Fruit fly (Drosophila melanogaster): ENCODE measurements around the gene nmo.

- TF ChIP-seq CG1621 (tag; optimal IDR thresholded peaks at IDR 0.05): no peak
- peak; percentile 70 for TF ChIP-seq CG15336 (GFP tag; IDR thresholded peaks at IDR 0.05)
- peak; percentile 14 for TF ChIP-seq pdm3 (GFP tag; optimal IDR thresholded peaks at IDR 0.05)
- TF ChIP-seq Sox102F (GFP tag; optimal IDR thresholded peaks at IDR 0.05): no peak
- TF ChIP-seq OdsH (GFP tag; optimal IDR thresholded peaks at IDR 0.05): peak; percentile 22
- peak; percentile 16; the same call in 1 of the 2 replicates for TF ChIP-seq CG11294 (GFP tag; IDR thresholded peaks at IDR 0.05)
- peak; percentile 9 for TF ChIP-seq net (GFP tag; optimal IDR thresholded peaks at IDR 0.05)
- peak; percentile 30 for TF ChIP-seq achi (GFP tag; optimal IDR thresholded peaks at IDR 0.05)
- TF ChIP-seq CG11762 (GFP tag; optimal IDR thresholded peaks at IDR 0.05; ENCODE audit: insufficient read depth): peak; percentile 6
- no peak for TF ChIP-seq fd85E (GFP tag; optimal IDR thresholded peaks at IDR 0.05)
- TF ChIP-seq Met (GFP tag; optimal IDR thresholded peaks at IDR 0.05): peak; percentile 17
- TF ChIP-seq ss (GFP tag; optimal IDR thresholded peaks at IDR 0.05): no peak
- TF ChIP-seq CG9139 (GFP tag; optimal IDR thresholded peaks at IDR 0.05): no peak
These were observed 62.7 kb downstream of the nmo start for dm6 chr3L:8041461-8042110.

Measured in whole organism, prepupa.